Worm (Caenorhabditis elegans): ENCODE measurements around the gene K09C6.10.

ce11 chrV:800271-800670 is 39.0 kb upstream of the K09C6.10 start:
- no peak for TF ChIP-seq tab-1 (GFP tag; IDR thresholded peaks at IDR 0.05)
- no peak for TF ChIP-seq T22C8.4 (GFP tag; IDR thresholded peaks at IDR 0.05)
- TF ChIP-seq cog-1 (tag; optimal IDR thresholded peaks at IDR 0.05), result no peak
- no peak for TF ChIP-seq ztf-29 (GFP tag; IDR thresholded peaks at IDR 0.05)
- no peak for TF ChIP-seq med-1 (GFP tag; optimal IDR thresholded peaks at IDR 0.05; ENCODE audit: insufficient read depth)
- no peak for TF ChIP-seq ztf-23 (GFP tag; IDR thresholded peaks at IDR 0.05)
- TF ChIP-seq flt-1 (GFP tag; IDR thresholded peaks at IDR 0.05), result no peak
